Fruit fly (Drosophila melanogaster) whole organism, wandering third instar larva: Measurements from ENCODE around the gene Asciz.

Experiments used
- CrebA ChIP-seq: fragments of 200-800 bp; sonication (Bioruptor generic); optimal IDR thresholded peaks from 2 replicates; lab custom pipeline; 2016; ENCODE audit warnings: missing biosample characterization, mild to moderate bottlenecking, missing genetic modification characterization, borderline replicate concordance
- GATAd ChIP-seq: sonication (Bioruptor generic); optimal IDR thresholded peaks from 2 replicates; lab custom pipeline; 2016; ENCODE audit warnings: missing biosample characterization, missing genetic modification characterization
- OdsH ChIP-seq: fragments of 200-800 bp; sonication (Bioruptor generic); optimal IDR thresholded peaks from 2 replicates; lab custom pipeline; 2016; ENCODE audit warnings: missing biosample characterization, mild to moderate bottlenecking, missing genetic modification characterization
- Vsx2 ChIP-seq: fragments of 200-300, 225-300 bp; sonication (Bioruptor generic); optimal IDR thresholded peaks from 2 replicates; lab custom pipeline; 2018; ENCODE audit warnings: missing biosample characterization, missing genetic modification characterization; ENCODE audit not compliant: partially characterized antibody
- jim ChIP-seq: fragments of 175-275, 200-325 bp; sonication (Bioruptor generic); optimal IDR thresholded peaks from 2 replicates; lab custom pipeline; 2016; ENCODE audit warnings: missing biosample characterization, mild to moderate bottlenecking, missing genetic modification characterization
- lola ChIP-seq: fragments of >200 bp; optimal IDR thresholded peaks from 2 replicates; lab custom pipeline; 2017; ENCODE audit warnings: missing biosample characterization, missing genetic modification characterization
- pan ChIP-seq: fragments of >200 bp; optimal IDR thresholded peaks from 2 replicates; lab custom pipeline; 2017
- psq ChIP-seq: fragments of 200-800 bp; sonication (Bioruptor generic); optimal IDR thresholded peaks from 3 replicates; lab custom pipeline; 2017; ENCODE audit warnings: missing biosample characterization, mild to moderate bottlenecking, missing genetic modification characterization, moderate library complexity
- usp ChIP-seq: fragments of >200 bp; optimal IDR thresholded peaks from 2 replicates; lab custom pipeline; 2017; ENCODE audit warnings: missing biosample characterization, missing genetic modification characterization

dm6 chr3L:3178530-3179096, 12.6 kb upstream of the Asciz start, which contains the start of the genes MnM and Girdin:
- no peak for TF ChIP-seq pan (lab: Kevin White, UChicago)
- TF ChIP-seq GATAd, result peak; percentile 12
- no peak for TF ChIP-seq Vsx2
- TF ChIP-seq lola (GFP tag; lab: Kevin White, UChicago), result no peak
- no peak for TF ChIP-seq CrebA
- TF ChIP-seq usp (GFP tag; lab: Kevin White, UChicago), result no peak
- TF ChIP-seq OdsH (GFP tag; lab: Kevin White, UChicago), result peak; percentile 55
- no peak for TF ChIP-seq jim (GFP tag; lab: Kevin White, UChicago)
- TF ChIP-seq psq, result no peak
